Worm (Caenorhabditis elegans) whole organism, L2 larva: Measurements from ENCODE around the gene srd-54.

Source experiments
- R02D3.7 ChIP-seq: fragments of 150-350 bp; optimal IDR thresholded peaks from 2 replicates; lab custom pipeline; 2014; ENCODE audit warnings: missing biosample characterization, missing genetic modification characterization
- blmp-1 ChIP-seq: sonication (generic microtip); optimal IDR thresholded peaks from 2 replicates; lab custom pipeline; 2017; ENCODE audit warnings: missing genetic modification characterization, mild to moderate bottlenecking, missing compliant biosample characterization, antibody characterized with exemption, moderate library complexity; ENCODE audit not compliant: insufficient read depth
- fos-1 ChIP-seq: fragments of 150-350 bp; optimal IDR thresholded peaks from 2 replicates; lab custom pipeline; 2014; ENCODE audit warnings: missing biosample characterization, missing genetic modification characterization
- lin-13 ChIP-seq: fragments of 150-350 bp; optimal IDR thresholded peaks from 2 replicates; lab custom pipeline; 2014; ENCODE audit warnings: missing biosample characterization, missing genetic modification reagents, missing genetic modification characterization
- lin-39 ChIP-seq: fragments of 150-350 bp; optimal IDR thresholded peaks from 2 replicates; lab custom pipeline; 2014; ENCODE audit warnings: missing biosample characterization, missing genetic modification reagents, missing genetic modification characterization
- nhr-6 ChIP-seq: fragments of 150-350 bp; optimal IDR thresholded peaks from 2 replicates; lab custom pipeline; 2014; ENCODE audit warnings: missing biosample characterization, missing genetic modification characterization
- skn-1 ChIP-seq: sonication (generic microtip); optimal IDR thresholded peaks from 2 replicates; lab custom pipeline; 2017; ENCODE audit warnings: missing biosample characterization, missing genetic modification characterization
- sma-9 ChIP-seq, 2 experiments: fragments of 150-350 bp in 1 of 2; sonication (generic microtip) in 1 of 2; optimal IDR thresholded peaks; 2 replicates each; lab custom pipeline; 2014 to 2016; ENCODE audit warnings: missing genetic modification characterization in 2 of 2, mild to moderate bottlenecking in 1 of 2, missing biosample characterization in 1 of 2, missing compliant biosample characterization in 1 of 2, missing genetic modification reagents in 1 of 2, moderate library complexity in 1 of 2
- snpc-4 ChIP-seq: fragments of 150-350 bp; optimal IDR thresholded peaks from 2 replicates; lab custom pipeline; 2014; ENCODE audit warnings: missing biosample characterization, missing genetic modification characterization
- unc-62 ChIP-seq: fragments of 150-350 bp; optimal IDR thresholded peaks from 2 replicates; lab custom pipeline; 2014; ENCODE audit warnings: missing biosample characterization, missing genetic modification reagents, missing genetic modification characterization
- ztf-11 ChIP-seq: sonication (generic microtip); optimal IDR thresholded peaks from 2 replicates; lab custom pipeline; 2017; ENCODE audit warnings: missing biosample characterization, missing genetic modification characterization

- TF ChIP-seq nhr-6 (tag; lab: Kevin White, UChicago) (no peak), skn-1 (no peak), unc-62 (GFP tag; lab: Kevin White, UChicago) (no peak), blmp-1 (tag; lab: Kevin White, UChicago) (peak; percentile 60), snpc-4 (no peak), lin-39 (tag; lab: Kevin White, UChicago) (no peak), lin-13 (GFP tag; lab: Kevin White, UChicago) (no peak), ztf-11 (tag; lab: Kevin White, UChicago) (no peak), fos-1 (tag; lab: Kevin White, UChicago) (peak; percentile 85), sma-9 (GFP tag; optimal IDR thresholded peaks at IDR 0.05; lab: Kevin White, UChicago) (peak; percentile 89), sma-9 (tag; optimal IDR thresholded peaks at IDR 0.05; lab: Kevin White, UChicago) (no peak), R02D3.7 (tag; lab: Kevin White, UChicago) (no peak)
Measured at ce11 chrII:7392052-7392694, 40.3 kb upstream of the srd-54 start.
